Worm (Caenorhabditis elegans) whole organism, L3 larva: ENCODE results near the gene xnd-1.

Experiments used
- ZK546.5 ChIP-seq: sonication (generic microtip); optimal IDR thresholded peaks from 2 replicates; lab custom pipeline; 2017; ENCODE audit warnings: missing biosample characterization, missing genetic modification characterization
- ama-1 ChIP-seq: fragments of 150-350 bp; optimal IDR thresholded peaks from 2 replicates; lab custom pipeline; 2018
- ceh-16 ChIP-seq: sonication (generic microtip); optimal IDR thresholded peaks from 2 replicates; lab custom pipeline; 2017; ENCODE audit warnings: missing biosample characterization, missing genetic modification characterization
- ceh-28 ChIP-seq: fragments of 150-350 bp; optimal IDR thresholded peaks from 2 replicates; lab custom pipeline; 2014; ENCODE audit warnings: missing biosample characterization, missing genetic modification reagents, missing genetic modification characterization
- ceh-82 ChIP-seq: fragments of 150-350 bp; optimal IDR thresholded peaks from 2 replicates; lab custom pipeline; 2014; ENCODE audit warnings: missing biosample characterization, missing genetic modification characterization
- ceh-9 ChIP-seq: sonication (generic microtip); optimal IDR thresholded peaks from 2 replicates; lab custom pipeline; 2018; ENCODE audit warnings: missing biosample characterization, missing genetic modification characterization
- egl-27 ChIP-seq: sonication (generic microtip); optimal IDR thresholded peaks from 4 replicates; lab custom pipeline; 2017; ENCODE audit warnings: missing biosample characterization, missing genetic modification reagents, missing genetic modification characterization
- egl-5 ChIP-seq: fragments of 150-350 bp; optimal IDR thresholded peaks from 2 replicates; lab custom pipeline; 2017; ENCODE audit warnings: missing biosample characterization, missing genetic modification reagents, missing genetic modification characterization, inconsistent platforms
- elt-1 ChIP-seq: fragments of 150-350 bp; optimal IDR thresholded peaks from 2 replicates; lab custom pipeline; 2014; ENCODE audit warnings: missing biosample characterization, missing genetic modification characterization
- elt-2 ChIP-seq: sonication (generic microtip); optimal IDR thresholded peaks from 2 replicates; lab custom pipeline; 2016; ENCODE audit warnings: missing genetic modification reagents, mild to moderate bottlenecking, missing genetic modification characterization, missing compliant biosample characterization
- elt-3 ChIP-seq, 3 experiments: fragments of 150-350 bp in 1 of 3; sonication (generic microtip) in 2 of 3; optimal IDR thresholded peaks; 2 replicates in 2 of 3; 4 replicates in 1 of 3; lab custom pipeline; 2014 to 2017; ENCODE audit warnings: missing biosample characterization in 3 of 3, missing genetic modification characterization in 3 of 3
- fkh-10 ChIP-seq: sonication (generic microtip); optimal IDR thresholded peaks from 2 replicates; lab custom pipeline; 2017; ENCODE audit warnings: missing biosample characterization, missing genetic modification reagents, missing genetic modification characterization
- fkh-2 ChIP-seq: fragments of 150-350 bp; optimal IDR thresholded peaks from 2 replicates; lab custom pipeline; 2014; ENCODE audit warnings: missing biosample characterization, missing genetic modification reagents, missing genetic modification characterization
- fos-1 ChIP-seq: fragments of 150-350 bp; optimal IDR thresholded peaks from 2 replicates; lab custom pipeline; 2014; ENCODE audit warnings: missing biosample characterization, missing genetic modification characterization
- jun-1 ChIP-seq: fragments of 150-350 bp; optimal IDR thresholded peaks from 2 replicates; lab custom pipeline; 2014; ENCODE audit warnings: missing biosample characterization, missing genetic modification reagents, missing genetic modification characterization
- lin-15B ChIP-seq: fragments of 150-350 bp; optimal IDR thresholded peaks from 2 replicates; lab custom pipeline; 2014; ENCODE audit warnings: missing biosample characterization, missing genetic modification characterization
- lin-39 ChIP-seq: fragments of 150-350 bp; optimal IDR thresholded peaks from 2 replicates; lab custom pipeline; 2018; ENCODE audit warnings: missing biosample characterization, missing genetic modification reagents, missing genetic modification characterization
- lsy-12 ChIP-seq: sonication (generic microtip); optimal IDR thresholded peaks from 2 replicates; lab custom pipeline; 2016; ENCODE audit warnings: mild to moderate bottlenecking, missing genetic modification characterization, missing compliant biosample characterization
- mdl-1 ChIP-seq: fragments of 150-350 bp; optimal IDR thresholded peaks from 2 replicates; lab custom pipeline; 2014; ENCODE audit warnings: missing biosample characterization, missing genetic modification characterization
- nfya-1 ChIP-seq: sonication (generic microtip); optimal IDR thresholded peaks from 2 replicates; lab custom pipeline; 2017; ENCODE audit warnings: missing genetic modification characterization, mild to moderate bottlenecking, missing compliant biosample characterization, antibody characterized with exemption, moderate library complexity; ENCODE audit not compliant: insufficient read depth
- nhr-23 ChIP-seq: fragments of 150-350 bp; optimal IDR thresholded peaks from 2 replicates; lab custom pipeline; 2014; ENCODE audit warnings: missing biosample characterization, missing genetic modification reagents, missing genetic modification characterization
- nhr-237 ChIP-seq: fragments of 150-350 bp; optimal IDR thresholded peaks from 2 replicates; lab custom pipeline; 2014; ENCODE audit warnings: missing biosample characterization, missing genetic modification characterization
- nhr-28 ChIP-seq: fragments of 150-350 bp; optimal IDR thresholded peaks from 2 replicates; lab custom pipeline; 2014; ENCODE audit warnings: missing biosample characterization, missing genetic modification characterization
- nhr-76 ChIP-seq: fragments of 150-350 bp; sonication (generic microtip); optimal IDR thresholded peaks from 5 replicates; lab custom pipeline; 2014; ENCODE audit warnings: missing biosample characterization, missing genetic modification characterization
- nhr-77 ChIP-seq: fragments of 150-350 bp; optimal IDR thresholded peaks from 2 replicates; lab custom pipeline; 2014; ENCODE audit warnings: missing biosample characterization, missing genetic modification characterization
- pha-4 ChIP-seq: fragments of 150-350 bp; optimal IDR thresholded peaks from 2 replicates; lab custom pipeline; 2014; ENCODE audit warnings: missing biosample characterization, missing genetic modification reagents, missing genetic modification characterization
- pqm-1 ChIP-seq: fragments of 150-350 bp; optimal IDR thresholded peaks from 2 replicates; lab custom pipeline; 2017; ENCODE audit warnings: missing biosample characterization, missing genetic modification characterization, inconsistent platforms
- sea-2 ChIP-seq: fragments of 150-350 bp; sonication (generic microtip); optimal IDR thresholded peaks from 4 replicates; lab custom pipeline; 2014; ENCODE audit warnings: missing biosample characterization, missing genetic modification reagents, missing genetic modification characterization
- skn-1 ChIP-seq: fragments of 150-350 bp; optimal IDR thresholded peaks from 2 replicates; lab custom pipeline; 2014; ENCODE audit warnings: missing biosample characterization, missing genetic modification characterization
- snpc-4 ChIP-seq: fragments of 150-350 bp; optimal IDR thresholded peaks from 2 replicates; lab custom pipeline; 2014; ENCODE audit warnings: missing biosample characterization, missing genetic modification characterization
- unc-39 ChIP-seq: sonication (generic microtip); optimal IDR thresholded peaks from 4 replicates; lab custom pipeline; 2017; ENCODE audit warnings: missing biosample characterization, missing genetic modification characterization
- unc-62 ChIP-seq: fragments of 150-350 bp; sonication (generic microtip); optimal IDR thresholded peaks from 4 replicates; lab custom pipeline; 2014; ENCODE audit warnings: missing biosample characterization, missing genetic modification reagents, missing genetic modification characterization
- zag-1 ChIP-seq: fragments of 150-350 bp; optimal IDR thresholded peaks from 2 replicates; lab custom pipeline; 2014; ENCODE audit warnings: missing biosample characterization, missing genetic modification characterization
- ztf-11 ChIP-seq: fragments of 150-350 bp; optimal IDR thresholded peaks from 2 replicates; lab custom pipeline; 2014; ENCODE audit warnings: missing biosample characterization, missing genetic modification characterization
- ztf-4 ChIP-seq: fragments of 150-350 bp; optimal IDR thresholded peaks from 2 replicates; lab custom pipeline; 2014; ENCODE audit warnings: missing biosample characterization, missing genetic modification characterization

The xnd-1 gene

ce11 chrIII:5581049-5581448 lies 23.2 kb upstream of the xnd-1 start, which contains the start of gene F56D2.5:
Gene F56D2.5 (minus strand): TSS chrIII:5581419.
- TF ChIP-seq ZK546.5, result no peak
- no peak for TF ChIP-seq egl-27 (tag; lab: Kevin White, UChicago)
- peak; percentile 69 for TF ChIP-seq ceh-28
- no peak for TF ChIP-seq sea-2 (GFP tag; lab: Kevin White, UChicago)
- no peak for TF ChIP-seq ztf-11

ce11 chrIII:5582766-5583165 lies 21.5 kb upstream of the xnd-1 start, which contains the start of the genes F56D2.8 and uev-2:
Gene F56D2.8 (minus strand): TSS chrIII:5582866.
Gene uev-2 (plus strand): TSS chrIII:5583125.
- no peak for TF ChIP-seq nfya-1
- no peak for TF ChIP-seq zag-1
- no peak for TF ChIP-seq nhr-76 (tag; lab: Kevin White, UChicago)
- TF ChIP-seq nhr-237 (tag; lab: Kevin White, UChicago), result no peak
- TF ChIP-seq ztf-4 (tag; lab: Kevin White, UChicago), result no peak
- no peak for TF ChIP-seq nhr-28 (tag; lab: Kevin White, UChicago)
- TF ChIP-seq unc-39, result no peak
- no peak for TF ChIP-seq sea-2 (GFP tag; lab: Kevin White, UChicago)
- no peak for TF ChIP-seq elt-2 (tag; lab: Kevin White, UChicago)
- TF ChIP-seq ceh-28, result no peak
- TF ChIP-seq fkh-2, result no peak
- no peak for TF ChIP-seq fos-1 (tag; lab: Kevin White, UChicago)
- TF ChIP-seq fkh-10 (GFP tag; lab: Kevin White, UChicago), result no peak
- no peak for TF ChIP-seq ceh-16
- TF ChIP-seq lsy-12 (tag; lab: Kevin White, UChicago), result no peak
- no peak for TF ChIP-seq skn-1
- TF ChIP-seq unc-62, result no peak
- TF ChIP-seq elt-3 (tag; optimal IDR thresholded peaks at IDR 0.05; lab: Kevin White, UChicago), result no peak
- no peak for TF ChIP-seq egl-5 (tag; lab: Kevin White, UChicago)

DNA sequence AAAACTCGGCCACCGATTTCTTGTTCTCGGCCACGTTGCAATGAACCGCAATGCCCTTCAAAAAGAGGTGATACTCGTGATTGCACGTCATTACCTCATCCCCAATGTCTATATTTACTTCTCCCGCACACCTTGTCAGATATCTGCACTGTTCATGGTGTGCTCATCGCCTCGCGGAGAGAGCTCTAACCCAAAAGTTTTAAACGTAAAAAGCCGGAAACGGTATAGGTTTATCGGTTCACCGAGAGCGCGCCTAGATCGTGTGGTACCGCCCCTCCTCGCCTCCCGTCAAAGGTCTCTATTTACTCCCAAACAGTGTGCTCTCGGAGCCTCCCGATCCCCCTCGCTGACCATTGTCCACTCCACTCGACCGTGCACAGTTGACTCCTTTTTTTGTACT lies 19.6 kb upstream of the xnd-1 start, which contains the start of gene F56D2.3:
Gene F56D2.3, plus strand, starts transcription at position 301 of the 400 bp plus-strand sequence.
- TF ChIP-seq sea-2 (GFP tag; lab: Kevin White, UChicago) (no peak), pha-4 (peak; percentile 2)
- TF ChIP-seq, all 47 proteins: peak for 1

ce11 chrIII:5585711-5586110 lies 18.5 kb upstream of the xnd-1 start:
- TF ChIP-seq mdl-1 (no peak), fkh-10 (GFP tag; lab: Kevin White, UChicago) (no peak), ceh-82 (tag; lab: Kevin White, UChicago) (no peak), pqm-1 (no peak), lin-39 (tag; lab: Kevin White, UChicago) (no peak), ztf-11 (no peak), ceh-28 (no peak), nhr-28 (tag; lab: Kevin White, UChicago) (no peak), nfya-1 (no peak), nhr-23 (tag; lab: Kevin White, UChicago) (no peak), ceh-9 (no peak), skn-1 (no peak), elt-1 (tag; lab: Kevin White, UChicago) (no peak), jun-1 (tag; lab: Kevin White, UChicago) (no peak), nhr-237 (tag; lab: Kevin White, UChicago) (no peak)
- TF ChIP-seq, all 47 proteins: peak for 0

DNA sequence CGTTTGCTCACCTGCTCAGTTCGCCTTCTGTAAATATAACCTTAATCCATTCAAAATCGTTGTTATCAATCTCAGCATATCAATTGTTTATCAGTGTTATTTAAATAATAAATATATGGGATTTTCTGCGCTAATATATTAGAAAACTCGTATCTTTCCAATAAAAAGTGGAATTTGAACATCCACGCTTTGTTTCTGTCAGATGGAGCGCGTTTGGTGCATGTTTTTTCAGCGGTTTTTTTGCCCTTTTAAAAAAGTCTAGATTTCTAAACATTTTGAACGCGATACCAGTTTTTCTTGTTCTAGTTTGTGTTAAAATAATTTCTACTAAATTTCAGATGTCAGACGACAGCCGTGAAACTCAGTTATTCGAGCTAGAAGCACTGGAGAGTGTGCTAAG lies 17.3 kb upstream of the xnd-1 start, which contains the start of gene F56D2.2:
Gene F56D2.2, plus strand, starts transcription at position 339 of the 400 bp plus-strand sequence.
- TF ChIP-seq ama-1 (no peak), fos-1 (tag; lab: Kevin White, UChicago) (no peak), nhr-76 (tag; lab: Kevin White, UChicago) (no peak), nhr-77 (tag; lab: Kevin White, UChicago) (no peak), ceh-16 (no peak), snpc-4 (tag; lab: Kevin White, UChicago) (no peak), pha-4 (peak; percentile 54), nhr-23 (tag; lab: Kevin White, UChicago) (no peak), lin-15B (tag; lab: Kevin White, UChicago) (peak; percentile 39)
